Worm (Caenorhabditis elegans) whole organism, L1 larva: ENCODE data around the gene Y57A10B.7.

Experiments used
- alr-1 ChIP-seq: fragments of 200-800 bp; sonication (Bioruptor generic); optimal IDR thresholded peaks from 2 replicates; lab custom pipeline; 2018; ENCODE audit warnings: borderline replicate concordance, mild to moderate bottlenecking, missing genetic modification characterization, missing compliant biosample characterization
- aly-2 ChIP-seq: fragments of 150-350 bp; optimal IDR thresholded peaks from 2 replicates; lab custom pipeline; 2014; ENCODE audit warnings: missing biosample characterization, missing genetic modification characterization
- ceh-63 ChIP-seq: fragments of 200-800 bp; sonication (Bioruptor generic); optimal IDR thresholded peaks from 2 replicates; lab custom pipeline; 2018; ENCODE audit warnings: mild to moderate bottlenecking, missing genetic modification characterization, missing compliant biosample characterization
- dpl-1 ChIP-seq, 3 experiments: fragments of 150-350 bp in 2 of 3; sonication (generic microtip) in 1 of 3; optimal IDR thresholded peaks; 2 replicates each; lab custom pipeline; 2014 to 2017; ENCODE audit warnings: missing biosample characterization in 3 of 3, missing genetic modification characterization in 3 of 3, missing genetic modification reagents in 3 of 3
- efl-1 ChIP-seq, 4 experiments: fragments of 150-350 bp; optimal IDR thresholded peaks in 3 of 4; peaks in 1 of 4; 1 replicate in 1 of 4; 2 replicates in 3 of 4; lab custom pipeline; 2014; ENCODE audit warnings: missing biosample characterization in 2 of 4, missing genetic modification characterization in 2 of 4, missing genetic modification reagents in 2 of 4
- nhr-237 ChIP-seq: fragments of 150-350 bp; optimal IDR thresholded peaks from 2 replicates; lab custom pipeline; 2014; ENCODE audit warnings: missing biosample characterization, missing genetic modification characterization
- nhr-28 ChIP-seq: fragments of 150-350 bp; optimal IDR thresholded peaks from 2 replicates; lab custom pipeline; 2014; ENCODE audit warnings: missing biosample characterization, missing genetic modification characterization
- pax-3 ChIP-seq: fragments of 200-800 bp; sonication (Bioruptor generic); optimal IDR thresholded peaks from 2 replicates; lab custom pipeline; 2018; ENCODE audit warnings: mild to moderate bottlenecking, missing genetic modification characterization, moderate library complexity, missing compliant biosample characterization
- pqm-1 ChIP-seq: sonication (generic microtip); optimal IDR thresholded peaks from 3 replicates; lab custom pipeline; 2017; ENCODE audit warnings: missing biosample characterization, missing genetic modification characterization
- skn-1 ChIP-seq: fragments of 150-350 bp; optimal IDR thresholded peaks from 2 replicates; lab custom pipeline; 2014; ENCODE audit warnings: missing biosample characterization, missing genetic modification characterization
- sox-4 ChIP-seq: sonication (generic microtip); optimal IDR thresholded peaks from 2 replicates; lab custom pipeline; 2016; ENCODE audit warnings: missing genetic modification characterization, missing compliant biosample characterization
- zip-4 ChIP-seq: fragments of 200-800 bp; sonication (Bioruptor generic); optimal IDR thresholded peaks from 2 replicates; lab custom pipeline; 2018; ENCODE audit warnings: mild to moderate bottlenecking, missing genetic modification characterization, moderate library complexity, missing compliant biosample characterization

ce11 chrII:12394138-12394537 is 548 bp upstream of the Y57A10B.7 start:
- TF ChIP-seq dpl-1 (GFP tag; optimal IDR thresholded peaks at IDR 0.05; lab: Kevin White, UChicago): no peak
- TF ChIP-seq sox-4 (tag; lab: Kevin White, UChicago): no peak
- TF ChIP-seq efl-1 (optimal IDR thresholded peaks at IDR 0.05; lab: Kevin White, UChicago): no peak
- no peak for TF ChIP-seq efl-1 (GFP tag; optimal IDR thresholded peaks at IDR 0.05 in 1 of 2; lab: Kevin White, UChicago)
- TF ChIP-seq aly-2 (tag; lab: Kevin White, UChicago): no peak
- TF ChIP-seq pax-3 (tag; lab: Kevin White, UChicago): no peak
- TF ChIP-seq nhr-237: no peak
- no peak for TF ChIP-seq alr-1
- no peak for TF ChIP-seq ceh-63
- no peak for TF ChIP-seq nhr-28 (tag; lab: Kevin White, UChicago)
- TF ChIP-seq pqm-1 (tag; lab: Kevin White, UChicago): no peak
- TF ChIP-seq zip-4: no peak
- no peak for TF ChIP-seq skn-1 (tag; lab: Kevin White, UChicago)
